Fruit fly (Drosophila melanogaster) whole organism, embryonic: ENCODE measurements around the gene Nprl3.

Source experiments
- B-H2 ChIP-seq: fragments of 200-800 bp; sonication (Bioruptor generic); optimal IDR thresholded peaks from 2 replicates; lab custom pipeline; 2018; ENCODE audit warnings: missing biosample characterization, mild to moderate bottlenecking, missing genetic modification characterization
- CG10267 ChIP-seq: fragments of 200-800 bp; sonication (Bioruptor generic); optimal IDR thresholded peaks from 2 replicates; lab custom pipeline; 2018; ENCODE audit warnings: missing biosample characterization, mild to moderate bottlenecking, missing genetic modification characterization, moderate library complexity
- CG11398 ChIP-seq: fragments of 200-800 bp; sonication (Bioruptor generic); optimal IDR thresholded peaks from 2 replicates; lab custom pipeline; 2016; ENCODE audit warnings: missing biosample characterization, missing genetic modification characterization
- CG11696 ChIP-seq: fragments of 200-800 bp; sonication (Bioruptor generic); IDR thresholded peaks from 2 replicates; pipeline ENCODE4 v1.3.6; 2022; ENCODE audit warnings: missing biosample characterization, missing genetic modification characterization
- CG12659 ChIP-seq: fragments of 200-800 bp; sonication (Bioruptor generic); optimal IDR thresholded peaks from 3 replicates; lab custom pipeline; 2017; ENCODE audit warnings: mild to moderate bottlenecking, missing biosample characterization, missing genetic modification reagents, missing genetic modification characterization
- CG13894 ChIP-seq: fragments of 200-800 bp; sonication (Bioruptor generic); optimal IDR thresholded peaks from 3 replicates; lab custom pipeline; 2018; ENCODE audit warnings: missing biosample characterization, mild to moderate bottlenecking, missing genetic modification characterization, moderate library complexity
- CG14441 ChIP-seq: fragments of 200-800 bp; sonication (Bioruptor generic); IDR thresholded peaks from 2 replicates; pipeline ENCODE4 v1.3.6; 2022; ENCODE audit warnings: missing biosample characterization, missing genetic modification characterization
- CG14710 ChIP-seq: fragments of 200-800 bp; sonication (Bioruptor generic); optimal IDR thresholded peaks from 3 replicates; lab custom pipeline; 2019; ENCODE audit warnings: missing biosample characterization, mild to moderate bottlenecking, missing genetic modification characterization, moderate library complexity
- CG1529 ChIP-seq: fragments of 200-800 bp; sonication (Bioruptor generic); optimal IDR thresholded peaks from 3 replicates; lab custom pipeline; 2018; ENCODE audit warnings: missing biosample characterization, missing genetic modification characterization
- CG18262 ChIP-seq: fragments of 200-800 bp; optimal IDR thresholded peaks from 3 replicates; lab custom pipeline; 2019; ENCODE audit warnings: missing biosample characterization, mild to moderate bottlenecking, missing genetic modification characterization, moderate library complexity
- CG2202 ChIP-seq: fragments of 200-800 bp; sonication (Bioruptor generic); optimal IDR thresholded peaks from 2 replicates; lab custom pipeline; 2018; ENCODE audit warnings: missing biosample characterization, mild to moderate bottlenecking, missing genetic modification characterization
- CG2678 ChIP-seq: fragments of 200-800 bp; sonication (Bioruptor generic); optimal IDR thresholded peaks from 3 replicates; lab custom pipeline; 2019; ENCODE audit warnings: missing biosample characterization, mild to moderate bottlenecking, missing genetic modification characterization, moderate library complexity
- CG30020 ChIP-seq: fragments of 200-800 bp; optimal IDR thresholded peaks from 2 replicates; lab custom pipeline; 2019; ENCODE audit warnings: missing biosample characterization, mild to moderate bottlenecking, missing genetic modification characterization, moderate library complexity
- CG6791 ChIP-seq: fragments of 200-800 bp; sonication (Bioruptor generic); IDR thresholded peaks from 3 replicates; pipeline ENCODE4 v1.3.6; 2022; ENCODE audit warnings: missing biosample characterization, missing genetic modification characterization; ENCODE audit not compliant: partially characterized antibody
- CG7556 ChIP-seq: fragments of 200-800 bp; sonication (Bioruptor generic); optimal IDR thresholded peaks from 2 replicates; lab custom pipeline; 2017; ENCODE audit warnings: missing biosample characterization, mild to moderate bottlenecking, missing genetic modification characterization
- CG7928 ChIP-seq: fragments of 200-800 bp; sonication (Bioruptor generic); optimal IDR thresholded peaks from 2 replicates; lab custom pipeline; 2017; ENCODE audit warnings: missing biosample characterization, mild to moderate bottlenecking, missing genetic modification characterization
- CG8765 ChIP-seq: fragments of 200-800 bp; sonication (Bioruptor generic); IDR thresholded peaks from 2 replicates; pipeline ENCODE4 v1.3.6; 2022; ENCODE audit warnings: missing biosample characterization, missing genetic modification characterization
- Dad ChIP-seq: fragments of 200-800 bp; sonication (Bioruptor generic); optimal IDR thresholded peaks from 3 replicates; lab custom pipeline; 2016; ENCODE audit warnings: missing biosample characterization, missing genetic modification characterization
- Ets97D ChIP-seq: fragments of 200-800 bp; sonication (Bioruptor generic); optimal IDR thresholded peaks from 3 replicates; lab custom pipeline; 2016; ENCODE audit warnings: missing biosample characterization, missing genetic modification characterization
- Fer3 ChIP-seq: fragments of 200-800 bp; sonication (Bioruptor generic); optimal IDR thresholded peaks from 2 replicates; lab custom pipeline; 2018; ENCODE audit warnings: missing biosample characterization, mild to moderate bottlenecking, missing genetic modification characterization, moderate library complexity
- HmgZ ChIP-seq: fragments of 200-800 bp; sonication (Bioruptor generic); optimal IDR thresholded peaks from 2 replicates; lab custom pipeline; 2018; ENCODE audit warnings: missing biosample characterization, mild to moderate bottlenecking, missing genetic modification characterization
- Hmx ChIP-seq: fragments of 200-800 bp; sonication (Bioruptor generic); optimal IDR thresholded peaks from 2 replicates; lab custom pipeline; 2016; ENCODE audit warnings: missing biosample characterization, missing genetic modification characterization
- Neu2 ChIP-seq: fragments of 200-800 bp; sonication (Bioruptor generic); optimal IDR thresholded peaks from 3 replicates; lab custom pipeline; 2016; ENCODE audit warnings: missing biosample characterization, missing genetic modification characterization, borderline replicate concordance
- Nf-YB ChIP-seq: fragments of 200-800 bp; sonication (Bioruptor generic); optimal IDR thresholded peaks from 3 replicates; lab custom pipeline; 2019; ENCODE audit warnings: missing biosample characterization, mild to moderate bottlenecking, missing genetic modification characterization, moderate library complexity
- Oaz ChIP-seq: fragments of 200-800 bp; sonication (Bioruptor generic); IDR thresholded peaks from 2 replicates; pipeline ENCODE4 v1.3.6; 2022; ENCODE audit warnings: missing biosample characterization, missing genetic modification characterization
- Poxn ChIP-seq: fragments of 200-800 bp; sonication (Bioruptor generic); IDR thresholded peaks from 2 replicates; pipeline ENCODE4 v1.3.6; 2022; ENCODE audit warnings: missing biosample characterization, missing genetic modification characterization
- Sin3A ChIP-seq: fragments of >200 bp; optimal IDR thresholded peaks from 2 replicates; lab custom pipeline; 2018
- Spps ChIP-seq: fragments of 200-800 bp; sonication (Bioruptor generic); optimal IDR thresholded peaks from 2 replicates; lab custom pipeline; 2018; ENCODE audit warnings: missing biosample characterization, mild to moderate bottlenecking, missing genetic modification characterization
- Trl ChIP-seq, 3 experiments: fragments of >200 bp in 2 of 3; fragments of 200-800 bp in 1 of 3; sonication (Bioruptor generic) in 1 of 3; optimal IDR thresholded peaks; 2 replicates in 1 of 3; 3 replicates in 2 of 3; lab custom pipeline; 2016 to 2017; ENCODE audit warnings: missing biosample characterization in 1 of 3, missing genetic modification characterization in 1 of 3
- Vsx1 ChIP-seq: fragments of 200-800 bp; sonication (Bioruptor generic); optimal IDR thresholded peaks from 2 replicates; lab custom pipeline; 2017; ENCODE audit warnings: missing biosample characterization, mild to moderate bottlenecking, missing genetic modification characterization, missing genetic modification reagents
- ac ChIP-seq: fragments of 200-800 bp; sonication (Bioruptor generic); optimal IDR thresholded peaks from 3 replicates; lab custom pipeline; 2017; ENCODE audit warnings: missing biosample characterization, mild to moderate bottlenecking, missing genetic modification characterization
- ci ChIP-seq: fragments of 200-800 bp; sonication (Bioruptor generic); IDR thresholded peaks from 3 replicates; pipeline ENCODE4 v1.3.6; 2022; ENCODE audit warnings: missing biosample characterization, missing genetic modification characterization
- croc ChIP-seq: fragments of 200-800 bp; sonication (Bioruptor generic); conservative IDR thresholded peaks from 3 replicates; pipeline ENCODE4 v1.3.6; 2022; ENCODE audit warnings: missing biosample characterization, missing genetic modification characterization
- exex ChIP-seq: fragments of 200-800 bp; sonication (Bioruptor generic); optimal IDR thresholded peaks from 4 replicates; lab custom pipeline; 2018; ENCODE audit warnings: missing biosample characterization, mild to moderate bottlenecking, missing genetic modification characterization, moderate library complexity
- hb ChIP-seq: fragments of 200-800 bp; sonication (Bioruptor generic); IDR thresholded peaks from 3 replicates; pipeline ENCODE4 v1.3.6; 2022; ENCODE audit warnings: missing biosample characterization, missing genetic modification characterization; ENCODE audit not compliant: partially characterized antibody
- her ChIP-seq: fragments of 200-800 bp; sonication (Bioruptor generic); optimal IDR thresholded peaks from 2 replicates; lab custom pipeline; 2016; ENCODE audit warnings: missing biosample characterization, missing genetic modification characterization
- jing ChIP-seq: fragments of 200-800 bp; sonication (Bioruptor generic); optimal IDR thresholded peaks from 2 replicates; lab custom pipeline; 2018; ENCODE audit warnings: missing biosample characterization, mild to moderate bottlenecking, missing genetic modification characterization
- klu ChIP-seq: fragments of 200-800 bp; sonication (Bioruptor generic); IDR thresholded peaks from 2 replicates; pipeline ENCODE4 v1.3.6; 2022; ENCODE audit warnings: missing biosample characterization, missing genetic modification characterization
- lbe ChIP-seq: fragments of 200-800 bp; sonication (Bioruptor generic); optimal IDR thresholded peaks from 2 replicates; lab custom pipeline; 2016; ENCODE audit warnings: missing biosample characterization, mild to moderate bottlenecking, missing genetic modification characterization
- nau ChIP-seq: fragments of 200-800 bp; sonication (Bioruptor generic); optimal IDR thresholded peaks from 3 replicates; lab custom pipeline; 2017; ENCODE audit warnings: missing biosample characterization, mild to moderate bottlenecking, missing genetic modification characterization, missing genetic modification reagents
- oc ChIP-seq: fragments of 200-800 bp; sonication (Bioruptor generic); optimal IDR thresholded peaks from 2 replicates; lab custom pipeline; 2018; ENCODE audit warnings: missing biosample characterization, mild to moderate bottlenecking, missing genetic modification characterization, moderate library complexity
- p53 ChIP-seq: fragments of 200-800 bp; sonication (Bioruptor generic); optimal IDR thresholded peaks from 2 replicates; lab custom pipeline; 2016; ENCODE audit warnings: missing biosample characterization, missing genetic modification characterization
- phol ChIP-seq: fragments of 200-800 bp; sonication (Bioruptor generic); optimal IDR thresholded peaks from 3 replicates; lab custom pipeline; 2018; ENCODE audit warnings: missing biosample characterization, mild to moderate bottlenecking, missing genetic modification characterization, moderate library complexity
- pros ChIP-seq: fragments of 200-800 bp; sonication (Bioruptor generic); optimal IDR thresholded peaks from 3 replicates; lab custom pipeline; 2019; ENCODE audit warnings: missing biosample characterization, mild to moderate bottlenecking, missing genetic modification characterization, moderate library complexity
- rib ChIP-seq: fragments of 200-800 bp; sonication (Bioruptor generic); IDR thresholded peaks from 2 replicates; pipeline ENCODE4 v1.3.6; 2022; ENCODE audit warnings: missing biosample characterization, missing genetic modification characterization
- sisA ChIP-seq: fragments of 200-800 bp; sonication (Bioruptor generic); IDR thresholded peaks from 2 replicates; pipeline ENCODE4 v1.3.6; 2022; ENCODE audit warnings: missing biosample characterization, missing genetic modification characterization
- slbo ChIP-seq: fragments of 200-800 bp; sonication (Bioruptor generic); IDR thresholded peaks from 2 replicates; pipeline ENCODE4 v1.3.6; 2022; ENCODE audit warnings: missing biosample characterization, missing genetic modification characterization
- tna ChIP-seq: fragments of 200-800 bp; sonication (Bioruptor generic); IDR thresholded peaks from 2 replicates; pipeline ENCODE4 v1.3.6; 2022; ENCODE audit warnings: missing biosample characterization, missing genetic modification characterization; ENCODE audit not compliant: partially characterized antibody

Gene Nprl3

dm6 chr3L:14031171-14032126 is 29.8 kb upstream of the Nprl3 start, which contains the start of the genes CG6650 and endos (continued):
- TF ChIP-seq CG13894 (tag; lab: Kevin White, UChicago): peak; percentile 44
- peak; percentile 47 for TF ChIP-seq lbe
- TF ChIP-seq phol (tag; lab: Kevin White, UChicago): peak; percentile 64
- 0 out of 3 replicates have a peak, but pooled peaks have one; percentile 15 for TF ChIP-seq ci (GFP tag; lab: Robert Waterston, UW)
- TF ChIP-seq nau (GFP tag; lab: Kevin White, UChicago): no peak
- TF ChIP-seq HmgZ: peak; percentile 5
- TF ChIP-seq CG14441: 0 out of 2 replicates have a peak, but pooled peaks have one; percentile 28
- TF ChIP-seq B-H2: peak; percentile 69
- peak; percentile 39 for TF ChIP-seq her
- TF ChIP-seq croc (GFP tag; lab: Robert Waterston, UW): no peak
- no peak for TF ChIP-seq Oaz (GFP tag; lab: Robert Waterston, UW)
- peak; percentile 68 for TF ChIP-seq CG7928 (GFP tag; lab: Kevin White, UChicago)
- no peak for TF ChIP-seq Vsx1 (GFP tag; lab: Kevin White, UChicago)
- TF ChIP-seq jing (GFP tag; lab: Kevin White, UChicago): no peak
- no peak for TF ChIP-seq sisA (GFP tag; lab: Robert Waterston, UW)
- peak; percentile 43 for TF ChIP-seq exex (tag; lab: Kevin White, UChicago)
- no peak for TF ChIP-seq Hmx
- peak; percentile 56 for TF ChIP-seq CG18262 (tag; lab: Kevin White, UChicago)
- no peak for TF ChIP-seq CG2202
- no peak for TF ChIP-seq Dad (GFP tag; lab: Kevin White, UChicago)
- no peak for TF ChIP-seq CG11398
- peak; percentile 37 for TF ChIP-seq Ets97D (GFP tag; lab: Kevin White, UChicago)
- no peak for TF ChIP-seq klu
- peak; percentile 86 for TF ChIP-seq CG10267 (tag; lab: Kevin White, UChicago)
- TF ChIP-seq CG7556 (GFP tag; lab: Kevin White, UChicago): no peak
- TF ChIP-seq p53 (GFP tag; lab: Kevin White, UChicago): no peak
- TF ChIP-seq ac (GFP tag; lab: Kevin White, UChicago): no peak
- peak; percentile 65 for TF ChIP-seq hb (GFP tag; lab: Robert Waterston, UW)
- TF ChIP-seq CG11696 (GFP tag; lab: Robert Waterston, UW): no peak
- TF ChIP-seq pros (GFP tag; lab: Kevin White, UChicago): no peak
- TF ChIP-seq Trl (optimal IDR thresholded peaks at IDR 0.05; lab: Kevin White, UChicago): no peak
- TF ChIP-seq Trl (GFP tag; optimal IDR thresholded peaks at IDR 0.05; lab: Kevin White, UChicago): no peak
- peak; percentile 17 for TF ChIP-seq Neu2 (GFP tag; lab: Kevin White, UChicago)
- TF ChIP-seq CG30020 (tag; lab: Kevin White, UChicago): peak; percentile 61
- peak; percentile 49 for TF ChIP-seq CG12659 (GFP tag; lab: Kevin White, UChicago)
- TF ChIP-seq CG14710 (tag; lab: Kevin White, UChicago): peak; percentile 77
- TF ChIP-seq rib (GFP tag; lab: Robert Waterston, UW): no peak
- TF ChIP-seq CG8765: no peak
- TF ChIP-seq Poxn (GFP tag; lab: Robert Waterston, UW): no peak
- TF ChIP-seq Nf-YB (GFP tag; lab: Kevin White, UChicago): peak; percentile 0
- TF ChIP-seq slbo (GFP tag; lab: Robert Waterston, UW): peak; percentile 56; the same call in 1 of the 2 replicates
- no peak for TF ChIP-seq CG1529 (GFP tag; lab: Kevin White, UChicago)
- TF ChIP-seq Spps (tag; lab: Kevin White, UChicago): no peak
- TF ChIP-seq tna (GFP tag; lab: Robert Waterston, UW): peak; percentile 74
- peak; percentile 84 for TF ChIP-seq CG6791 (GFP tag; lab: Robert Waterston, UW)
- TF ChIP-seq Fer3 (tag; lab: Kevin White, UChicago): peak; percentile 3
- TF ChIP-seq Sin3A (lab: Kevin White, UChicago): peak; percentile 57
- no peak for TF ChIP-seq oc (tag; lab: Kevin White, UChicago)
- peak; percentile 35 for TF ChIP-seq CG2678
